Fruit fly (Drosophila melanogaster) whole organism, embryonic: ENCODE measurements around the gene dlg1.

Source experiments
- Blimp-1 ChIP-seq: fragments of 200-800 bp; sonication (Bioruptor generic); optimal IDR thresholded peaks from 3 replicates; lab custom pipeline; 2018; ENCODE audit warnings: missing biosample characterization, missing genetic modification characterization, mild to moderate bottlenecking, moderate library complexity, missing genetic modification reagents
- CG12155 ChIP-seq: fragments of 200-800 bp; sonication (Bioruptor generic); optimal IDR thresholded peaks from 3 replicates; lab custom pipeline; 2016; ENCODE audit warnings: missing biosample characterization, missing genetic modification characterization
- CG12299 ChIP-seq: fragments of 200-800 bp; sonication (Bioruptor generic); optimal IDR thresholded peaks from 2 replicates; lab custom pipeline; 2018; ENCODE audit warnings: missing biosample characterization, mild to moderate bottlenecking, missing genetic modification characterization
- CG12659 ChIP-seq: fragments of 200-800 bp; sonication (Bioruptor generic); optimal IDR thresholded peaks from 3 replicates; lab custom pipeline; 2017; ENCODE audit warnings: mild to moderate bottlenecking, missing biosample characterization, missing genetic modification reagents, missing genetic modification characterization
- CG12744 ChIP-seq: fragments of 200-800 bp; sonication (Bioruptor generic); optimal IDR thresholded peaks from 2 replicates; lab custom pipeline; 2016; ENCODE audit warnings: missing biosample characterization, missing genetic modification characterization
- CG15514 ChIP-seq: fragments of 200-800 bp; sonication (Bioruptor generic); optimal IDR thresholded peaks from 3 replicates; lab custom pipeline; 2017; ENCODE audit warnings: missing biosample characterization, missing genetic modification characterization, mild to moderate bottlenecking, moderate library complexity, missing genetic modification reagents
- CG1603 ChIP-seq: fragments of 200-800 bp; sonication (Bioruptor generic); optimal IDR thresholded peaks from 2 replicates; lab custom pipeline; 2019; ENCODE audit warnings: missing biosample characterization, mild to moderate bottlenecking, missing genetic modification characterization, moderate library complexity
- CG17568 ChIP-seq: fragments of 200-800 bp; sonication (Bioruptor generic); optimal IDR thresholded peaks from 2 replicates; lab custom pipeline; 2018; ENCODE audit warnings: missing biosample characterization, mild to moderate bottlenecking, missing genetic modification characterization, moderate library complexity
- CG1792 ChIP-seq: fragments of 200-800 bp; sonication (Bioruptor generic); optimal IDR thresholded peaks from 2 replicates; lab custom pipeline; 2016; ENCODE audit warnings: missing biosample characterization, missing genetic modification characterization
- CG30403 ChIP-seq: fragments of 200-800 bp; sonication (Bioruptor generic); optimal IDR thresholded peaks from 3 replicates; lab custom pipeline; 2016; ENCODE audit warnings: missing biosample characterization, missing genetic modification characterization
- CG32532 ChIP-seq: fragments of 200-800 bp; sonication (Bioruptor generic); IDR thresholded peaks from 2 replicates; pipeline ENCODE4 v1.3.6; 2022; ENCODE audit warnings: missing biosample characterization, missing genetic modification characterization
- CG3407 ChIP-seq: fragments of 200-800 bp; sonication (Bioruptor generic); optimal IDR thresholded peaks from 2 replicates; lab custom pipeline; 2018; ENCODE audit warnings: missing biosample characterization, mild to moderate bottlenecking, missing genetic modification characterization
- CG6683 ChIP-seq: fragments of 200-800 bp; sonication (Bioruptor generic); optimal IDR thresholded peaks from 2 replicates; lab custom pipeline; 2017; ENCODE audit warnings: missing biosample characterization, mild to moderate bottlenecking, missing genetic modification characterization, missing genetic modification reagents
- CG6689 ChIP-seq: fragments of 200-800 bp; sonication (Bioruptor generic); IDR thresholded peaks from 2 replicates; pipeline ENCODE4 v1.3.6; 2022; ENCODE audit warnings: missing biosample characterization, missing genetic modification characterization
- CG6791 ChIP-seq: fragments of 200-800 bp; sonication (Bioruptor generic); IDR thresholded peaks from 3 replicates; pipeline ENCODE4 v1.3.6; 2022; ENCODE audit warnings: missing biosample characterization, missing genetic modification characterization; ENCODE audit not compliant: partially characterized antibody
- CG6813 ChIP-seq: fragments of 200-800 bp; sonication (Bioruptor generic); optimal IDR thresholded peaks from 2 replicates; lab custom pipeline; 2017; ENCODE audit warnings: missing biosample characterization, missing genetic modification characterization, mild to moderate bottlenecking, moderate library complexity, missing genetic modification reagents
- CG8359 ChIP-seq: fragments of 200-800 bp; sonication (Bioruptor generic); optimal IDR thresholded peaks from 2 replicates; lab custom pipeline; 2017; ENCODE audit warnings: missing biosample characterization, mild to moderate bottlenecking, missing genetic modification characterization, borderline replicate concordance
- CG8924 ChIP-seq: fragments of 200-800 bp; optimal IDR thresholded peaks from 3 replicates; lab custom pipeline; 2019; ENCODE audit warnings: missing biosample characterization, mild to moderate bottlenecking, missing genetic modification characterization, moderate library complexity
- CG9876 ChIP-seq: fragments of 200-800 bp; sonication (Bioruptor generic); optimal IDR thresholded peaks from 2 replicates; lab custom pipeline; 2016; ENCODE audit warnings: missing biosample characterization, missing genetic modification characterization
- Doc2 ChIP-seq: fragments of 200-800 bp; sonication (Bioruptor generic); IDR thresholded peaks from 2 replicates; pipeline ENCODE4 v1.3.6; 2022; ENCODE audit warnings: missing biosample characterization, missing genetic modification characterization
- Fer1 ChIP-seq: fragments of 200-800 bp; sonication (Bioruptor generic); optimal IDR thresholded peaks from 2 replicates; lab custom pipeline; 2017; ENCODE audit warnings: missing biosample characterization, mild to moderate bottlenecking, missing genetic modification characterization
- H15 ChIP-seq: fragments of 200-800 bp; sonication (Bioruptor generic); IDR thresholded peaks from 3 replicates; pipeline ENCODE4 v1.3.6; 2022; ENCODE audit warnings: missing biosample characterization, missing genetic modification characterization
- H2.0 ChIP-seq: fragments of 200-800 bp; sonication (Bioruptor generic); IDR thresholded peaks from 2 replicates; pipeline ENCODE4 v1.3.6; 2022; ENCODE audit warnings: missing biosample characterization, missing genetic modification characterization
- HLH3B ChIP-seq: fragments of 200-800 bp; sonication (Bioruptor generic); IDR thresholded peaks from 2 replicates; pipeline ENCODE4 v1.3.6; 2022; ENCODE audit warnings: missing biosample characterization, missing genetic modification characterization
- HLH4C ChIP-seq: fragments of 200-800 bp; sonication (Bioruptor generic); IDR thresholded peaks from 3 replicates; pipeline ENCODE4 v1.3.6; 2022; ENCODE audit warnings: missing biosample characterization, missing genetic modification characterization; ENCODE audit not compliant: partially characterized antibody
- Hand ChIP-seq: fragments of 200-800 bp; sonication (Bioruptor generic); optimal IDR thresholded peaks from 2 replicates; lab custom pipeline; 2017; ENCODE audit warnings: mild to moderate bottlenecking, missing biosample characterization, missing genetic modification reagents, missing genetic modification characterization
- Meics ChIP-seq: fragments of 200-800 bp; sonication (Bioruptor generic); optimal IDR thresholded peaks from 2 replicates; lab custom pipeline; 2017; ENCODE audit warnings: missing biosample characterization, mild to moderate bottlenecking, missing genetic modification characterization
- Rx ChIP-seq: fragments of 200-800 bp; sonication (Bioruptor generic); IDR thresholded peaks from 2 replicates; pipeline ENCODE4 v1.3.6; 2022; ENCODE audit warnings: missing biosample characterization, missing genetic modification characterization
- Scr ChIP-seq: fragments of 200-800 bp; sonication (Bioruptor generic); IDR thresholded peaks from 2 replicates; pipeline ENCODE4 v1.3.6; 2022; ENCODE audit warnings: missing biosample characterization, missing genetic modification characterization; ENCODE audit not compliant: partially characterized antibody
- Stat92E ChIP-seq, 3 experiments: fragments of >200 bp in 2 of 3; fragments of 200-800 bp in 1 of 3; sonication (Bioruptor generic) in 1 of 3; optimal IDR thresholded peaks; 2 replicates each; lab custom pipeline; 2017 to 2019; ENCODE audit warnings: missing biosample characterization in 3 of 3, missing genetic modification characterization in 3 of 3, mild to moderate bottlenecking in 1 of 3, moderate library complexity in 1 of 3
- TFAM ChIP-seq: fragments of 200-800 bp; sonication (Bioruptor generic); optimal IDR thresholded peaks from 2 replicates; lab custom pipeline; 2017; ENCODE audit warnings: missing biosample characterization, missing genetic modification characterization, inconsistent platforms
- amos ChIP-seq: fragments of 200-800 bp; sonication (Bioruptor generic); IDR thresholded peaks from 2 replicates; pipeline ENCODE4 v1.3.6; 2022; ENCODE audit warnings: missing biosample characterization, missing genetic modification characterization; ENCODE audit not compliant: partially characterized antibody
- crol ChIP-seq: fragments of 200-800 bp; sonication (Bioruptor generic); IDR thresholded peaks from 2 replicates; pipeline ENCODE4 v1.3.6; 2022; ENCODE audit warnings: missing biosample characterization, missing genetic modification characterization
- crp ChIP-seq, 2 experiments: fragments of 200-800 bp; sonication (Bioruptor generic); optimal IDR thresholded peaks; 2 replicates in 1 of 2; 3 replicates in 1 of 2; lab custom pipeline; 2017; ENCODE audit warnings: missing biosample characterization in 2 of 2, missing genetic modification characterization in 2 of 2, mild to moderate bottlenecking in 1 of 2, moderate library complexity in 1 of 2
- danr ChIP-seq: fragments of 200-800 bp; sonication (Bioruptor generic); IDR thresholded peaks from 2 replicates; pipeline ENCODE4 v1.3.6; 2022; ENCODE audit warnings: missing biosample characterization, missing genetic modification characterization
- fd3F ChIP-seq: fragments of 200-800 bp; sonication (Bioruptor generic); optimal IDR thresholded peaks from 2 replicates; lab custom pipeline; 2018; ENCODE audit warnings: missing biosample characterization, mild to moderate bottlenecking, missing genetic modification characterization, moderate library complexity
- gem ChIP-seq: fragments of 200-800 bp; sonication (Bioruptor generic); optimal IDR thresholded peaks from 2 replicates; lab custom pipeline; 2019; ENCODE audit warnings: missing biosample characterization, mild to moderate bottlenecking, missing genetic modification characterization, moderate library complexity
- grau ChIP-seq: fragments of 200-800 bp; optimal IDR thresholded peaks from 3 replicates; lab custom pipeline; 2019; ENCODE audit warnings: missing biosample characterization, mild to moderate bottlenecking, missing genetic modification characterization, moderate library complexity
- hbn ChIP-seq: fragments of 200-800 bp; sonication (Bioruptor generic); IDR thresholded peaks from 2 replicates; pipeline ENCODE4 v1.3.6; 2022; ENCODE audit warnings: missing biosample characterization, missing genetic modification characterization; ENCODE audit not compliant: partially characterized antibody
- lola ChIP-seq, 3 experiments: fragments of >200 bp in 2 of 3; fragments of 200-800 bp in 1 of 3; sonication (Bioruptor generic) in 1 of 3; optimal IDR thresholded peaks; 2 replicates each; lab custom pipeline; 2017 to 2019; ENCODE audit warnings: missing biosample characterization in 3 of 3, missing genetic modification characterization in 3 of 3, mild to moderate bottlenecking in 1 of 3, moderate library complexity in 1 of 3
- pfk ChIP-seq: fragments of 200-800 bp; sonication (Bioruptor generic); optimal IDR thresholded peaks from 2 replicates; lab custom pipeline; 2018; ENCODE audit warnings: missing biosample characterization, mild to moderate bottlenecking, missing genetic modification characterization, moderate library complexity
- slou ChIP-seq: fragments of 200-800 bp; sonication (Bioruptor generic); optimal IDR thresholded peaks from 3 replicates; lab custom pipeline; 2016; ENCODE audit warnings: missing biosample characterization, missing genetic modification characterization
- stc ChIP-seq: fragments of 200-800 bp; sonication (Bioruptor generic); IDR thresholded peaks from 2 replicates; pipeline ENCODE4 v1.3.6; 2022; ENCODE audit warnings: missing biosample characterization, missing genetic modification characterization
- tgo ChIP-seq: fragments of 200-800 bp; sonication (Bioruptor generic); IDR thresholded peaks from 3 replicates; pipeline ENCODE4 v1.3.6; 2022; ENCODE audit warnings: missing biosample characterization, missing genetic modification characterization
- tin ChIP-seq: fragments of 200-800 bp; sonication (Bioruptor generic); optimal IDR thresholded peaks from 3 replicates; lab custom pipeline; 2016; ENCODE audit warnings: missing biosample characterization, missing genetic modification characterization
- toy ChIP-seq: fragments of 200-800 bp; sonication (Bioruptor generic); IDR thresholded peaks from 2 replicates; pipeline ENCODE4 v1.3.6; 2022; ENCODE audit warnings: missing biosample characterization, missing genetic modification characterization
- wdn ChIP-seq: fragments of 200-800 bp; sonication (Bioruptor generic); IDR thresholded peaks from 2 replicates; pipeline ENCODE4 v1.3.6; 2022; ENCODE audit warnings: missing biosample characterization, missing genetic modification characterization
- zf30C ChIP-seq: fragments of 200-800 bp; sonication (Bioruptor generic); optimal IDR thresholded peaks from 3 replicates; lab custom pipeline; 2018; ENCODE audit warnings: missing biosample characterization, mild to moderate bottlenecking, missing genetic modification characterization

dlg1 gene

dm6 chrX:11326213-11326731 is 43.2 kb upstream of the dlg1 start (continued):
- TF ChIP-seq CG12659 (GFP tag; lab: Kevin White, UChicago) (peak; percentile 78), hbn (no peak), pfk (GFP tag; lab: Kevin White, UChicago) (no peak), amos (GFP tag; lab: Robert Waterston, UW) (no peak; the same call in 1 of the 2 replicates), lola (GFP tag; optimal IDR thresholded peaks at IDR 0.05; lab: Kevin White, UChicago) (peak in 1 of 3 experiments; percentile 50), gem (tag; lab: Kevin White, UChicago) (peak; percentile 82), fd3F (peak; percentile 40), tin (GFP tag; lab: Kevin White, UChicago) (peak; percentile 21), tgo (GFP tag; lab: Robert Waterston, UW) (peak; percentile 42; the same call in 2 of the 3 replicates), zf30C (no peak), CG6791 (GFP tag; lab: Robert Waterston, UW) (no peak), Blimp-1 (peak; percentile 78), CG12155 (GFP tag; lab: Kevin White, UChicago) (peak; percentile 66), Scr (GFP tag; lab: Robert Waterston, UW) (no peak), wdn (GFP tag; lab: Robert Waterston, UW) (no peak), CG8924 (tag; lab: Kevin White, UChicago) (peak; percentile 56), CG1603 (tag; lab: Kevin White, UChicago) (no peak), Doc2 (GFP tag; lab: Robert Waterston, UW) (0 out of 2 replicates have a peak, but pooled peaks have one; percentile 6), CG3407 (GFP tag; lab: Kevin White, UChicago) (peak; percentile 40), grau (peak; percentile 78), Rx (peak; percentile 47), H15 (GFP tag; lab: Robert Waterston, UW) (no peak), CG17568 (no peak), CG9876 (GFP tag; lab: Kevin White, UChicago) (peak; percentile 18), Stat92E (GFP tag; optimal IDR thresholded peaks at IDR 0.05; lab: Kevin White, UChicago) (no peak), Fer1 (GFP tag; lab: Kevin White, UChicago) (peak; percentile 77), CG6813 (GFP tag; lab: Kevin White, UChicago) (peak; percentile 59), stc (GFP tag; lab: Robert Waterston, UW) (peak; percentile 67), slou (peak; percentile 51), CG6683 (GFP tag; lab: Kevin White, UChicago) (peak; percentile 37), Hand (GFP tag; lab: Kevin White, UChicago) (peak; percentile 35), CG15514 (peak; percentile 66), HLH3B (GFP tag; lab: Robert Waterston, UW) (peak; percentile 70), CG32532 (GFP tag; lab: Robert Waterston, UW) (peak; percentile 76), Meics (peak; percentile 71), H2.0 (GFP tag; lab: Robert Waterston, UW) (peak; percentile 22), CG30403 (GFP tag; lab: Kevin White, UChicago) (peak; percentile 73), CG12299 (tag; lab: Kevin White, UChicago) (peak; percentile 52), CG6689 (GFP tag; lab: Robert Waterston, UW) (peak; percentile 46), CG8359 (GFP tag; lab: Kevin White, UChicago) (peak; percentile 51), CG12744 (peak; percentile 30), crp (GFP tag; optimal IDR thresholded peaks at IDR 0.05; lab: Kevin White, UChicago) (peak in 1 of 2 experiments; percentile 15), danr (0 out of 2 replicates have a peak, but pooled peaks have one; percentile 37), crol (GFP tag; lab: Robert Waterston, UW) (peak; percentile 86), CG1792 (GFP tag; lab: Kevin White, UChicago) (peak; percentile 28), TFAM (GFP tag; lab: Kevin White, UChicago) (no peak), HLH4C (no peak), toy (no peak)
